Worm (Caenorhabditis elegans): ENCODE measurements around the gene cpx-2.
"Not testable (repeated sequence)": the region's sequence is repeated elsewhere in the genome, so short reads cannot be mapped to it uniquely, and the experiment has no call there.

DNA sequence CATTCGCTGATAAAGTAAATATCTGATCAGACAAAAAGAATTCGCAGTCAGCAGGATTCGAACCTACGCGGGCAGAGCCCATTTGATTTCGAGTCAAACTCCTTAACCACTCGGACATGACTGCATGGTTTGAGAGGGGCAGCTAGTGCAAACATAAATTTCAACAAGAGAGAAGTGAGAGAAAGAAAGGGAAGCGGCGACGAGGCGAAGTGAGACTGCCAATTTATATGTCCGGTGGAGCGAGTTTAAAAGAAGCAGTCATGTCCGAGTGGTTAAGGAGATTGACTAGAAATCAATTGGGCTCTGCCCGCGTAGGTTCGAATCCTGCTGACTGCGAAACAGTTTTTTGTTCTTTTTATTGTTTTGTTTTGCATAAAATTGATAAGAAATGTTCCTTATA, 24.7 kb downstream of the cpx-2 start:
- TF ChIP-seq nhr-12, sma-9, nhr-23, nhr-237, ZK546.5, nhr-25 (tag; optimal IDR thresholded peaks at IDR 0.05): not testable (repeated sequence)
- TF ChIP-seq crh-2 (tag; optimal IDR thresholded peaks at IDR 0.05) (peak; percentile 84), sma-9 (GFP tag; optimal IDR thresholded peaks at IDR 0.05) (peak; percentile 91), unc-55 (GFP tag; optimal IDR thresholded peaks at IDR 0.05) (peak; percentile 93), lin-13 (GFP tag; optimal IDR thresholded peaks at IDR 0.05) (peak; percentile 90), mdl-1 (tag; optimal IDR thresholded peaks at IDR 0.05) (peak in 1 of 2 experiments; percentile 26), lsy-2 (tag; optimal IDR thresholded peaks at IDR 0.05) (peak; percentile 69 to 81), ceh-16 (tag; optimal IDR thresholded peaks at IDR 0.05) (peak; percentile 39), ztf-4 (tag; optimal IDR thresholded peaks at IDR 0.05) (peak; percentile 71), nhr-77 (tag; optimal IDR thresholded peaks at IDR 0.05) (peak; percentile 37)

Measured in whole organism, L2 larva.